Worm (Caenorhabditis elegans) whole organism, L3 larva: ENCODE measurements around the gene tnt-3.

Experiments
- aly-2 ChIP-seq: fragments of 150-350 bp; optimal IDR thresholded peaks from 2 replicates; lab custom pipeline; 2014; ENCODE audit warnings: missing biosample characterization, missing genetic modification characterization
- ama-1 ChIP-seq: fragments of 150-350 bp; optimal IDR thresholded peaks from 2 replicates; lab custom pipeline; 2018
- ceh-28 ChIP-seq: fragments of 150-350 bp; optimal IDR thresholded peaks from 2 replicates; lab custom pipeline; 2014; ENCODE audit warnings: missing biosample characterization, missing genetic modification reagents, missing genetic modification characterization
- nhr-23 ChIP-seq: fragments of 150-350 bp; optimal IDR thresholded peaks from 2 replicates; lab custom pipeline; 2014; ENCODE audit warnings: missing biosample characterization, missing genetic modification reagents, missing genetic modification characterization
- nhr-76 ChIP-seq: fragments of 150-350 bp; sonication (generic microtip); optimal IDR thresholded peaks from 5 replicates; lab custom pipeline; 2014; ENCODE audit warnings: missing biosample characterization, missing genetic modification characterization
- pha-4 ChIP-seq: fragments of 150-350 bp; optimal IDR thresholded peaks from 2 replicates; lab custom pipeline; 2014; ENCODE audit warnings: missing biosample characterization, missing genetic modification reagents, missing genetic modification characterization
- snpc-4 ChIP-seq: fragments of 150-350 bp; optimal IDR thresholded peaks from 2 replicates; lab custom pipeline; 2014; ENCODE audit warnings: missing biosample characterization, missing genetic modification characterization
- tbx-2 ChIP-seq: sonication (generic microtip); optimal IDR thresholded peaks from 2 replicates; lab custom pipeline; 2016; ENCODE audit warnings: mild to moderate bottlenecking, missing genetic modification characterization, missing compliant biosample characterization

- TF ChIP-seq nhr-23 (no peak), ceh-28 (tag; lab: Kevin White, UChicago) (no peak), snpc-4 (tag; lab: Kevin White, UChicago) (no peak), nhr-76 (no peak), tbx-2 (tag; lab: Kevin White, UChicago) (no peak), ama-1 (lab: Kevin White, UChicago) (no peak), aly-2 (no peak), pha-4 (tag; lab: Kevin White, UChicago) (no peak)
Measured at ce11 chrX:7961623-7962022, 16.7 kb upstream of the tnt-3 start, which contains the start of gene sem-5.
